Fruit fly (Drosophila melanogaster) whole organism, adult: ENCODE measurements around the gene CG33080.

Experiments used
- CG12768 ChIP-seq: fragments of 200-800 bp; sonication (Bioruptor generic); optimal IDR thresholded peaks from 2 replicates; lab custom pipeline; 2017; ENCODE audit warnings: missing biosample characterization, missing genetic modification characterization, mild to moderate bottlenecking, moderate library complexity, missing genetic modification reagents
- CG14711 ChIP-seq: fragments of 200-800 bp; sonication (Bioruptor generic); optimal IDR thresholded peaks from 2 replicates; lab custom pipeline; 2018; ENCODE audit warnings: missing biosample characterization, mild to moderate bottlenecking, missing genetic modification characterization, moderate library complexity
- CG33017 ChIP-seq: fragments of 200-800 bp; sonication (Bioruptor generic); optimal IDR thresholded peaks from 2 replicates; lab custom pipeline; 2018; ENCODE audit warnings: missing biosample characterization, mild to moderate bottlenecking, missing genetic modification characterization, moderate library complexity
- CG7045 ChIP-seq: fragments of 200-800 bp; sonication (Bioruptor generic); optimal IDR thresholded peaks from 2 replicates; lab custom pipeline; 2017; ENCODE audit warnings: missing biosample characterization, mild to moderate bottlenecking, missing genetic modification characterization
- CG7101 ChIP-seq: fragments of 200-800 bp; sonication (Bioruptor generic); optimal IDR thresholded peaks from 2 replicates; lab custom pipeline; 2018; ENCODE audit warnings: missing biosample characterization, mild to moderate bottlenecking, missing genetic modification characterization, moderate library complexity
- Clk ChIP-seq: fragments of 200-800 bp; sonication (Bioruptor generic); optimal IDR thresholded peaks from 2 replicates; lab custom pipeline; 2017; ENCODE audit warnings: missing biosample characterization, missing genetic modification characterization
- Hr96 ChIP-seq: fragments of 200-800 bp; sonication (Bioruptor generic); optimal IDR thresholded peaks from 2 replicates; lab custom pipeline; 2016; ENCODE audit warnings: missing biosample characterization, missing genetic modification characterization
- bab1 ChIP-seq: fragments of 200-800 bp; sonication (Bioruptor generic); optimal IDR thresholded peaks from 3 replicates; lab custom pipeline; 2019; ENCODE audit warnings: missing biosample characterization, mild to moderate bottlenecking, missing genetic modification characterization, moderate library complexity
- cic ChIP-seq: fragments of 200-800 bp; sonication (Bioruptor generic); optimal IDR thresholded peaks from 2 replicates; lab custom pipeline; 2017; ENCODE audit warnings: missing biosample characterization, mild to moderate bottlenecking, missing genetic modification characterization, moderate library complexity
- cnc ChIP-seq, 2 experiments: fragments of >200 bp; optimal IDR thresholded peaks; 2 replicates each; lab custom pipeline; 2017
- kay ChIP-seq: fragments of 200-800 bp; sonication (Bioruptor generic); peaks from one replicate; lab custom pipeline; 2016; ENCODE audit warnings: missing biosample characterization, missing genetic modification characterization, borderline replicate concordance
- ovo ChIP-seq: fragments of 200-800 bp; sonication (Bioruptor generic); optimal IDR thresholded peaks from 2 replicates; lab custom pipeline; 2016; ENCODE audit warnings: missing biosample characterization, missing genetic modification characterization
- tj ChIP-seq: fragments of 200-800 bp; sonication (Bioruptor generic); optimal IDR thresholded peaks from 3 replicates; lab custom pipeline; 2017; ENCODE audit warnings: missing biosample characterization, mild to moderate bottlenecking, missing genetic modification characterization, moderate library complexity

dm6 chrX:5754837-5755828 lies 37.6 kb upstream of the CG33080 start, which contains the start of the genes lin-52 and CG15771:
- TF ChIP-seq bab1 (GFP tag; lab: Kevin White, UChicago) (peak; percentile 97), cnc (optimal IDR thresholded peaks at IDR 0.05; lab: Kevin White, UChicago) (no peak), CG7045 (GFP tag; lab: Kevin White, UChicago) (peak; percentile 94), CG7101 (tag; lab: Kevin White, UChicago) (peak; percentile 97), Clk (GFP tag; lab: Kevin White, UChicago) (peak; percentile 92), CG14711 (tag; lab: Kevin White, UChicago) (peak; percentile 92), kay (peak; percentile 95), Hr96 (GFP tag; lab: Kevin White, UChicago) (peak; percentile 91), ovo (GFP tag; lab: Kevin White, UChicago) (peak; percentile 98), cic (GFP tag; lab: Kevin White, UChicago) (peak; percentile 89), CG12768 (GFP tag; lab: Kevin White, UChicago) (peak; percentile 95), tj (peak; percentile 93), CG33017 (tag; lab: Kevin White, UChicago) (peak; percentile 93)
